Worm (Caenorhabditis elegans) whole organism, mixed stage, embryonic: Measurements from ENCODE around the gene K04G7.1.

ENCODE experiments used
- blmp-1 ChIP-seq: fragments of 150-350 bp; optimal IDR thresholded peaks from 2 replicates; lab custom pipeline; 2014; ENCODE audit warnings: missing biosample characterization, missing genetic modification characterization
- cnd-1 ChIP-seq: fragments of 200-800 bp; sonication (Bioruptor generic); optimal IDR thresholded peaks from 2 replicates; lab custom pipeline; 2018; ENCODE audit warnings: mild to moderate bottlenecking, missing genetic modification characterization, missing compliant biosample characterization
- drap-1 ChIP-seq: fragments of 200-800 bp; sonication (Bioruptor generic); optimal IDR thresholded peaks from 3 replicates; lab custom pipeline; 2018; ENCODE audit warnings: mild to moderate bottlenecking, missing genetic modification characterization, missing compliant biosample characterization
- elt-1 ChIP-seq: sonication (generic microtip); optimal IDR thresholded peaks from 2 replicates; lab custom pipeline; 2017; ENCODE audit warnings: missing genetic modification characterization, mild to moderate bottlenecking, missing compliant biosample characterization, antibody characterized with exemption, moderate library complexity, borderline replicate concordance; ENCODE audit not compliant: insufficient read depth
- elt-3 ChIP-seq: fragments of 150-350 bp; optimal IDR thresholded peaks from 2 replicates; lab custom pipeline; 2014; ENCODE audit warnings: missing biosample characterization, missing genetic modification characterization
- lin-32 ChIP-seq: fragments of 200-800 bp; sonication (Bioruptor generic); optimal IDR thresholded peaks from 2 replicates; lab custom pipeline; 2018; ENCODE audit warnings: mild to moderate bottlenecking, missing genetic modification characterization, missing compliant biosample characterization
- lsy-2 ChIP-seq: fragments of 150-350 bp; optimal IDR thresholded peaks from 2 replicates; lab custom pipeline; 2014; ENCODE audit warnings: missing biosample characterization, missing genetic modification characterization
- mab-5 ChIP-seq: fragments of 150-350 bp; optimal IDR thresholded peaks from 2 replicates; lab custom pipeline; 2014; ENCODE audit warnings: missing biosample characterization, missing genetic modification characterization
- mep-1 ChIP-seq: fragments of 150-350 bp; optimal IDR thresholded peaks from 2 replicates; lab custom pipeline; 2017; ENCODE audit warnings: missing biosample characterization, missing genetic modification reagents, missing genetic modification characterization, inconsistent platforms
- nhr-237 ChIP-seq: fragments of 150-350 bp; optimal IDR thresholded peaks from 2 replicates; lab custom pipeline; 2014; ENCODE audit warnings: missing biosample characterization, missing genetic modification characterization
- nhr-76 ChIP-seq: sonication (generic microtip); optimal IDR thresholded peaks from 2 replicates; lab custom pipeline; 2017; ENCODE audit warnings: missing biosample characterization, missing genetic modification characterization
- sem-2 ChIP-seq: fragments of 200-800 bp; sonication (Bioruptor generic); optimal IDR thresholded peaks from 2 replicates; lab custom pipeline; 2018; ENCODE audit warnings: mild to moderate bottlenecking, missing genetic modification characterization, missing compliant biosample characterization
- snpc-4 ChIP-seq: fragments of 150-350 bp; optimal IDR thresholded peaks from 2 replicates; lab custom pipeline; 2014; ENCODE audit warnings: missing biosample characterization, missing genetic modification characterization
- unc-39 ChIP-seq: fragments of 150-350 bp; optimal IDR thresholded peaks from 2 replicates; lab custom pipeline; 2014; ENCODE audit warnings: missing biosample characterization, missing genetic modification characterization

DNA sequence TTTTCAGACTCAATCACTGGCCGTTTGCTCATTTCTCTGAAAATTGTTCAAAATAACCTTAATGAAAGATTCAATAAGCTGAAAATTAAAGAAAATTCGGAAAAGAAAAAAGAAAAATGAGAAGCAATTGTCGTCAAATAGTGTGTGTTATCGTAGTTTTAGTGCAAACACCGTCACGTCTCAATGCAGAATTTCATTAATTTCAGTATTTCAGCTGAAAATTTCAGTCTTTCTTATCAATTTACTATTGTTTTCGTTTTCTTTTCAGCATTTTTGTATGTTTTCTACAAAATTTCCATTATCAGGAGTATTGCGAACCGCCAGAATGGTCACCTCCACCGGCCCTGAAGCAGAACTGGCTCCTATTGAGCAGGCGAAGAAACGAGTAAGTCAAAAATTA lies 39.7 kb upstream of the K04G7.1 start, which contains the start of the genes B0280.9 and rpia-1:
- no peak for TF ChIP-seq mep-1 (tag; lab: Kevin White, UChicago)
- TF ChIP-seq elt-1 (tag; lab: Kevin White, UChicago), result no peak
- TF ChIP-seq nhr-237, result no peak
- TF ChIP-seq lin-32, result no peak
- no peak for TF ChIP-seq snpc-4 (tag; lab: Kevin White, UChicago)
- peak; percentile 92 for TF ChIP-seq lsy-2 (tag; lab: Kevin White, UChicago)
- TF ChIP-seq nhr-76 (tag; lab: Kevin White, UChicago), result no peak
- no peak for TF ChIP-seq sem-2
- TF ChIP-seq cnd-1 (tag; lab: Kevin White, UChicago), result no peak
- TF ChIP-seq drap-1 (GFP tag; lab: Kevin White, UChicago), result no peak
- no peak for TF ChIP-seq blmp-1 (tag; lab: Kevin White, UChicago)
- TF ChIP-seq elt-3 (tag; lab: Kevin White, UChicago), result no peak
- TF ChIP-seq mab-5 (tag; lab: Kevin White, UChicago), result no peak
- no peak for TF ChIP-seq unc-39 (tag; lab: Kevin White, UChicago)
